Fruit fly (Drosophila melanogaster): ENCODE results near the gene CG42458.

- TF ChIP-seq CTCF (optimal IDR thresholded peaks at IDR 0.05) (no peak), CG8478 (optimal IDR thresholded peaks at IDR 0.05) (no peak)
Measured at dm6 chr3L:7397979-7398378, 25.6 kb upstream of the CG42458 start, which contains the start of gene CG8562.
